Worm (Caenorhabditis elegans): ENCODE results near the gene M02D8.7.
A peak's percentile ranks its signal among the peaks of the same experiment; 100 is the strongest.

Gene M02D8.7

ce11 chrX:8744192-8744985, 1.6 kb upstream of the M02D8.7 start:
- TF ChIP-seq snpc-1.3 (tag; optimal IDR thresholded peaks at IDR 0.05; ENCODE audit: insufficient read depth): no peak
- TF ChIP-seq ztf-3 (GFP tag; optimal IDR thresholded peaks at IDR 0.05): no peak
- no peak for TF ChIP-seq mcd-1 (GFP tag; IDR thresholded peaks at IDR 0.05)
- TF ChIP-seq aptf-3 (GFP tag; IDR thresholded peaks at IDR 0.05): no peak
- TF ChIP-seq snpc-1.1 (tag; optimal IDR thresholded peaks at IDR 0.05; ENCODE audit: insufficient read depth): no peak
- no peak for TF ChIP-seq somi-1 (GFP tag; optimal IDR thresholded peaks at IDR 0.05)
- no peak for TF ChIP-seq lsl-1 (GFP tag; optimal IDR thresholded peaks at IDR 0.05)
- TF ChIP-seq ceh-100 (GFP tag; IDR thresholded peaks at IDR 0.05): no peak
- TF ChIP-seq bed-1 (GFP tag; IDR thresholded peaks at IDR 0.05): no peak
- no peak for TF ChIP-seq F22D6.2 (tag; optimal IDR thresholded peaks at IDR 0.05)
- TF ChIP-seq sdz-38 (tag; optimal IDR thresholded peaks at IDR 0.05): no peak
- TF ChIP-seq let-526 (GFP tag; IDR thresholded peaks at IDR 0.05): no peak
- no peak for TF ChIP-seq akir-1 (GFP tag; optimal IDR thresholded peaks at IDR 0.05)
- no peak for TF ChIP-seq mxl-1 (tag; optimal IDR thresholded peaks at IDR 0.05)
- TF ChIP-seq ztf-18 (tag; optimal IDR thresholded peaks at IDR 0.05): no peak
- TF ChIP-seq gei-17 (GFP tag; optimal IDR thresholded peaks at IDR 0.05): no peak
- no peak for TF ChIP-seq F57C9.4 (tag; optimal IDR thresholded peaks at IDR 0.05)
- TF ChIP-seq ztf-6 (GFP tag; IDR thresholded peaks at IDR 0.05): no peak
- no peak for TF ChIP-seq Y53G8AR.9 (GFP tag; conservative IDR thresholded peaks at IDR 0.05)
- no peak for TF ChIP-seq nhr-120 (GFP tag; IDR thresholded peaks at IDR 0.05)

- TF ChIP-seq tlf-1 (GFP tag; optimal IDR thresholded peaks at IDR 0.05) (no peak), pbrm-1 (GFP tag; IDR thresholded peaks at IDR 0.05) (0 out of 2 replicates have a peak, but pooled peaks have one; percentile 26), nhr-27 (tag; optimal IDR thresholded peaks at IDR 0.05) (no peak), egrh-3 (GFP tag; IDR thresholded peaks at IDR 0.05) (peak; percentile 52; the same call in 1 of the 2 replicates), snpc-4 (GFP tag; optimal IDR thresholded peaks at IDR 0.05) (peak; percentile 66), snpc-4 (tag; optimal IDR thresholded peaks at IDR 0.05) (peak in 2 of 4 experiments; percentile 88 to 92), zfh-2 (GFP tag; conservative IDR thresholded peaks at IDR 0.05) (peak; percentile 91), snpc-1.1 (tag; optimal IDR thresholded peaks at IDR 0.05; ENCODE audit: insufficient read depth) (peak; percentile 13), fkh-3 (tag; optimal IDR thresholded peaks at IDR 0.05) (no peak), lin-26 (GFP tag; IDR thresholded peaks at IDR 0.05) (0 out of 2 replicates have a peak, but pooled peaks have one; percentile 8), madf-10 (tag; optimal IDR thresholded peaks at IDR 0.05) (peak; percentile 8)
Observed at ce11 chrX:8741629-8742170, 1.1 kb downstream of the M02D8.7 start.

ce11 chrX:8739373-8739772, 3.4 kb downstream of the M02D8.7 start, which contains the start of gene M02D8.2:
Gene M02D8.2 (plus strand): TSS chrX:8739673.
- TF ChIP-seq nfyb-1 (GFP tag; IDR thresholded peaks at IDR 0.05): no peak
- TF ChIP-seq let-526 (GFP tag; IDR thresholded peaks at IDR 0.05): no peak
- no peak for TF ChIP-seq cebp-1 (GFP tag; IDR thresholded peaks at IDR 0.05)
- TF ChIP-seq cebp-1 (tag; optimal IDR thresholded peaks at IDR 0.05): no peak
- no peak for TF ChIP-seq pbrm-1 (GFP tag; IDR thresholded peaks at IDR 0.05)
- no peak for TF ChIP-seq F10E7.11 (tag; optimal IDR thresholded peaks at IDR 0.05)
- no peak for TF ChIP-seq K11D2.4 (GFP tag; IDR thresholded peaks at IDR 0.05)
- TF ChIP-seq chd-7 (tag; optimal IDR thresholded peaks at IDR 0.05): no peak
- TF ChIP-seq ccch-3 (GFP tag; optimal IDR thresholded peaks at IDR 0.05): no peak
- TF ChIP-seq Y53G8AR.9 (GFP tag; conservative IDR thresholded peaks at IDR 0.05): no peak
- TF ChIP-seq dpff-1 (tag; optimal IDR thresholded peaks at IDR 0.05): no peak
- TF ChIP-seq ztf-22 (GFP tag; optimal IDR thresholded peaks at IDR 0.05): no peak
- no peak for TF ChIP-seq lin-54 (GFP tag; optimal IDR thresholded peaks at IDR 0.05)
- no peak for TF ChIP-seq snpc-4 (GFP tag; optimal IDR thresholded peaks at IDR 0.05)
- no peak for TF ChIP-seq snpc-4 (tag; optimal IDR thresholded peaks at IDR 0.05)
- no peak for TF ChIP-seq efl-1 (GFP tag; optimal IDR thresholded peaks at IDR 0.05)
- TF ChIP-seq nhr-80 (tag; optimal IDR thresholded peaks at IDR 0.05): no peak
- TF ChIP-seq mcd-1 (GFP tag; IDR thresholded peaks at IDR 0.05): no peak
- no peak for TF ChIP-seq ztf-25 (GFP tag; IDR thresholded peaks at IDR 0.05)
- no peak for TF ChIP-seq snpc-3.4 (tag; optimal IDR thresholded peaks at IDR 0.05)

All from whole organism, young adult.